Fruit fly (Drosophila melanogaster) whole organism: ENCODE data around the gene Mpc1.

ENCODE experiments used
- CG8478 ChIP-seq: fragments of >200 bp; optimal IDR thresholded peaks from 2 replicates; lab custom pipeline; 2018; ENCODE audit warnings: inconsistent platforms
- Dll ChIP-seq: fragments of >200 bp; optimal IDR thresholded peaks from 2 replicates; lab custom pipeline; 2017
- EcR ChIP-seq, 2 experiments: fragments of >200 bp; optimal IDR thresholded peaks; 2 replicates each; lab custom pipeline; 2017; ENCODE audit warnings: missing biosample characterization in 2 of 2, missing genetic modification characterization in 2 of 2, missing genetic modification reagents in 2 of 2
- pan ChIP-seq: fragments of >200 bp; optimal IDR thresholded peaks from 2 replicates; lab custom pipeline; 2017
- psq ChIP-seq: fragments of >200 bp; optimal IDR thresholded peaks from 2 replicates; lab custom pipeline; 2017
- usp ChIP-seq: fragments of >200 bp; optimal IDR thresholded peaks from 2 replicates; lab custom pipeline; 2017; ENCODE audit warnings: missing biosample characterization, missing genetic modification characterization, mixed read lengths

Mpc1 gene

DNA sequence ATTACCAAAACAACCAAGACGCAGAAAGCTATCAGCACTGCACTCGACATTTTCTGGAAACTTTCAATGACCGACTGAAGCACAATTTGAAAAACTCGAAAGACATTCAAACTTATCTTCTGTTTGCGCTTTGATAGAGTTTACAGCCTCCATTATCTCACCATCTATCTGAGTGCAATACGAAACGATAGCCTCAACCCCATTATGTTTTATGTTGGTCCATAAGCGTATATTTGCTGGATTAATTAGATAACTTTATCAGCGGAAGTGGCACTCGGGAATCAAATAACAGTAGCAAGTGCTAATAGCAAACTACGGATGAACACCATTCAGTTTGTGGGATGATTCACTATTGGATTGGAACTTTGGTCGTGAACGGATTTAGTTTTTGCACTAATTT, 25.6 kb downstream of the Mpc1 start, which contains the start of gene CG34284:
CG34284 (minus strand) TSS at position 76 of the 400 bp plus-strand sequence.
- TF ChIP-seq Dll = no peak
- TF ChIP-seq EcR (GFP tag; optimal IDR thresholded peaks at IDR 0.05; lab: Kevin White, UChicago) = no peak
- no peak for TF ChIP-seq usp (GFP tag; lab: Kevin White, UChicago)
- TF ChIP-seq pan (lab: Kevin White, UChicago) = no peak
- TF ChIP-seq psq (lab: Kevin White, UChicago) = no peak
- no peak for TF ChIP-seq CG8478

DNA sequence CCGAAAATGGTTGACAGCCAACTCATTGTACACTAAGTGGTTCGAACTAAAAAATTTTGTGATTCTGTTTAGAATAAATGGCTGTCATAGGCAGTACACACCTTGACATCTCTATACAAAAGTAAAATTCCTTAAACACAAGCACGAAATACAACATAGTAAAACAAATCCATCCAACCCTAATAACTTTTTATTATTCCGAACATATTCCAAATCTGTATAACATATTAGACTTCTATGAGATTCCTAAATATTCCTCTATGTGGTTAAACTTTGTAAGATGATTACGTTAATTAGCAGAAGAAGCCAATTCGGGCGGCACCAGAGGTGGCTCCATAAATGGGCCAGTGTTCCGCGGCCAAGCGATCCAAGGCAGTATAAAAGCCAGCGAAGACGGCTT, 26.3 kb downstream of the Mpc1 start, which contains the start of gene CG14294:
CG14294 (minus strand) TSS at position 101 of the 400 bp plus-strand sequence.
- no peak for TF ChIP-seq CG8478
- TF ChIP-seq Dll = no peak
- no peak for TF ChIP-seq pan (lab: Kevin White, UChicago)
- TF ChIP-seq usp (GFP tag; lab: Kevin White, UChicago) = no peak
- no peak for TF ChIP-seq psq (lab: Kevin White, UChicago)
- no peak for TF ChIP-seq EcR (GFP tag; optimal IDR thresholded peaks at IDR 0.05; lab: Kevin White, UChicago)

DNA sequence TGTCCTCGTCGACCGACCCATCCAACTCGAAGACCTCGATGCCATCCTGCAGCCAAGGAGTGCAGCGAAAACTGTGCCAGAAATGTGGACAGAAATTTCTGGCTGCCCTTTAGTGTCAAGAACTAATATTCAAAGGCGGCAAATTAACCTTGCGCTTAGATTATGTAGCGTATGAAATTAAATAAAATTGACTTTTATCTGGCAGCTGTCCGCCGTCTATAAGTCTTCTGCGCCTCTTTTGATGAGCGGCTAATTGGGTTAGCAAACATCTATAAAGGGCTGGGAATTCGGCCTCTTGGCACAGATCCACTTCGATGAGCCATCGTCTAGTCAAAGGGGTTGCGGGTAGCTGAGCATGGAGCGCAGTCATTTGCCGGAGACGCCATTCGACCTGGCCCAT, 29.3 kb downstream of the Mpc1 start, which contains the start of gene Rh2:
Rh2 (plus strand) TSS at position 301 of the 400 bp plus-strand sequence.
- TF ChIP-seq pan (lab: Kevin White, UChicago) (no peak), usp (GFP tag; lab: Kevin White, UChicago) (no peak), psq (lab: Kevin White, UChicago) (no peak), CG8478 (no peak), EcR (GFP tag; optimal IDR thresholded peaks at IDR 0.05; lab: Kevin White, UChicago) (no peak), Dll (no peak)

DNA sequence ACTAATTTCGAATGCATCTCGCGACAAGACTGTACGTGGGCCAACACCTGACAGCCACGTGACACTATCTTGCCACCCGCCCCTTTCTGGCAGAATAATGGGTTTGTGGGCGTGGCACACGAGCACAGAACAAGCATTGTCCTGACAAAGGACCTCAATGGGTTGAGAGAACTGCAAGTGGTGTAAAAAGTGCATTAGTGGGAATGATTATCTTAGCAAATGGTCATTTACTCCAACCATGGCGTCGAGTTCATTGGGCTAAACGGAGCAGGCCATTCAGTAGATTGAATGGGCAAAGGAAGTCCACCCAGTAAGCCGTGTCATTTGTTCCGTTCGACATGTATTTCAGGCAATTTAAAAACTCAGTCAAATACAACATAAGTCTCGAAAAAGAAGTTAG, 30.6 kb downstream of the Mpc1 start, which contains the start of gene CG14297:
CG14297 (plus strand) TSS at position 301 of the 400 bp plus-strand sequence.
- no peak for TF ChIP-seq psq (lab: Kevin White, UChicago)
- no peak for TF ChIP-seq usp (GFP tag; lab: Kevin White, UChicago)
- TF ChIP-seq CG8478 = no peak
- TF ChIP-seq pan (lab: Kevin White, UChicago) = no peak
- no peak for TF ChIP-seq EcR (GFP tag; optimal IDR thresholded peaks at IDR 0.05; lab: Kevin White, UChicago)
- TF ChIP-seq Dll = no peak

DNA sequence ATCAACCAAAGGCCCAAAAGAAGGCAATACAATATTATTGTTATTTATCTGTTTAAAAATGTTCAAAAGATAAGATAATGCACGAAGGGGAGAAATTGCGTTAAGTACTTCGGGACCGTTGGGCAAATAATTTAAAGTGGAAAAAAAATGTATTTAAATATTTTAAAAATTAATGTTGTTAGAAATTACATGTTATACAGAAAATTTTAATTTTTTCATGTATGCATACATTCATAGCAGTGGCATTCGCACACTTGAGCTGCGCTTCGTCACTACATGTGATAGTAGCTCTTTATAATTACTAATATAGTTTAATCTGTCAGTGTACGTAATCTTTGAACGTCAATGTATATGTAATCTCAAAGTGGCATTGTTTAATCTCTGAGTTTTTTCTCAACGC, 33.2 kb downstream of the Mpc1 start:
- TF ChIP-seq psq (lab: Kevin White, UChicago) (no peak), usp (GFP tag; lab: Kevin White, UChicago) (no peak), Dll (no peak), pan (lab: Kevin White, UChicago) (no peak), EcR (GFP tag; optimal IDR thresholded peaks at IDR 0.05; lab: Kevin White, UChicago) (no peak), CG8478 (no peak)
